Fruit fly (Drosophila melanogaster) whole organism, pupa: ENCODE measurements around the gene CG4972.

Experiments
- CG10348 ChIP-seq: fragments of 200-800 bp; sonication (Bioruptor generic); IDR thresholded peaks from 2 replicates; pipeline ENCODE4 v1.3.6; 2022; ENCODE audit warnings: missing biosample characterization, missing genetic modification characterization
- CG14655 ChIP-seq: fragments of 200-800 bp; sonication (Bioruptor generic); optimal IDR thresholded peaks from 3 replicates; lab custom pipeline; 2017; ENCODE audit warnings: mild to moderate bottlenecking, missing biosample characterization, missing genetic modification reagents, missing genetic modification characterization
- CG34367 ChIP-seq: fragments of 200-800 bp; sonication (Bioruptor generic); optimal IDR thresholded peaks from 2 replicates; lab custom pipeline; 2018; ENCODE audit warnings: missing biosample characterization, mild to moderate bottlenecking, missing genetic modification characterization
- CG4496 ChIP-seq: fragments of 200-800 bp; sonication (Bioruptor generic); IDR thresholded peaks from 3 replicates; pipeline ENCODE4 v1.3.6; 2022; ENCODE audit warnings: missing biosample characterization, missing genetic modification characterization
- CG8159 ChIP-seq: fragments of 200-800 bp; sonication (Bioruptor generic); optimal IDR thresholded peaks from 3 replicates; lab custom pipeline; 2018; ENCODE audit warnings: missing biosample characterization, mild to moderate bottlenecking, missing genetic modification characterization, moderate library complexity
- CG8301 ChIP-seq: fragments of 200-800 bp; sonication (Bioruptor generic); optimal IDR thresholded peaks from 2 replicates; lab custom pipeline; 2018; ENCODE audit warnings: missing biosample characterization, mild to moderate bottlenecking, missing genetic modification characterization
- CG9948 ChIP-seq: fragments of 200-800 bp; sonication (Bioruptor generic); optimal IDR thresholded peaks from 2 replicates; lab custom pipeline; 2018; ENCODE audit warnings: missing biosample characterization, mild to moderate bottlenecking, missing genetic modification characterization, moderate library complexity
- EcR ChIP-seq: fragments of 200-800 bp; sonication (Bioruptor generic); optimal IDR thresholded peaks from 3 replicates; lab custom pipeline; 2019; ENCODE audit warnings: missing biosample characterization, missing genetic modification characterization, mild to moderate bottlenecking, moderate library complexity, missing genetic modification reagents
- Ets98B ChIP-seq: fragments of 200-800 bp; sonication (Bioruptor generic); IDR thresholded peaks from 2 replicates; pipeline ENCODE4 v1.3.6; 2022; ENCODE audit warnings: missing biosample characterization, missing genetic modification characterization
- Pif1A ChIP-seq: fragments of 200-800 bp; sonication (Bioruptor generic); optimal IDR thresholded peaks from 3 replicates; lab custom pipeline; 2016; ENCODE audit warnings: missing biosample characterization, missing genetic modification characterization
- gl ChIP-seq: fragments of 200-800 bp; sonication (Bioruptor generic); optimal IDR thresholded peaks from 2 replicates; lab custom pipeline; 2018; ENCODE audit warnings: missing biosample characterization, mild to moderate bottlenecking, missing genetic modification characterization
- rn ChIP-seq: fragments of 200-800 bp; sonication (Bioruptor generic); IDR thresholded peaks from 2 replicates; pipeline ENCODE4 v1.3.6; 2022; ENCODE audit warnings: missing biosample characterization, missing genetic modification characterization

DNA sequence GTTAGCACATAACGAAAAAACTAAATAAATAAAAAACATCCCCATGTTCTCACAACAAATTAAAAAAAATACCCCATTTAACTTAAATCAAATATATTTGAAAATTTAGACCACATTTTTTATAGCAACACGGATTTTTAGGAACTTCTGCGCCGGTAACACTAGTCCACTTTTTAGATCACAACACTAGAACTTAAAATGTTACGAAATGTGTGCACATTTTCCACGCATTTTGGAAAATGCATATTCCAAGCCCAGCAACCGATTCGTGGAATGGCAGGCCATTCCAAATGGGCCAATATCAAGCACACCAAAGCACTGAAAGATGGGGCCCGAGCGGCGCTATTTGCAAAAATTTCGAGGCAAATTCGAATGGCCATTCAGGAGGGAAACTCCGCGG lies 45.9 kb upstream of the CG4972 start, which contains the start of gene CG4957:
- no peak for TF ChIP-seq CG8159
- no peak for TF ChIP-seq CG4496 (GFP tag; lab: Robert Waterston, UW)
- no peak for TF ChIP-seq Pif1A (GFP tag; lab: Kevin White, UChicago)
- TF ChIP-seq EcR (GFP tag; lab: Kevin White, UChicago) = no peak
- TF ChIP-seq CG34367 (tag; lab: Kevin White, UChicago) = no peak
- TF ChIP-seq CG14655 (GFP tag; lab: Kevin White, UChicago) = no peak
- TF ChIP-seq CG8301 (tag; lab: Kevin White, UChicago) = no peak
- TF ChIP-seq Ets98B = no peak
- no peak for TF ChIP-seq CG10348 (GFP tag; lab: Robert Waterston, UW)
- no peak for TF ChIP-seq gl (tag; lab: Kevin White, UChicago)
- no peak for TF ChIP-seq rn (GFP tag; lab: Robert Waterston, UW)
- TF ChIP-seq CG9948 (tag; lab: Kevin White, UChicago) = no peak
